3 fruit fly cellular contexts compared by ENCODE assay signal in the genomic region with DNA sequence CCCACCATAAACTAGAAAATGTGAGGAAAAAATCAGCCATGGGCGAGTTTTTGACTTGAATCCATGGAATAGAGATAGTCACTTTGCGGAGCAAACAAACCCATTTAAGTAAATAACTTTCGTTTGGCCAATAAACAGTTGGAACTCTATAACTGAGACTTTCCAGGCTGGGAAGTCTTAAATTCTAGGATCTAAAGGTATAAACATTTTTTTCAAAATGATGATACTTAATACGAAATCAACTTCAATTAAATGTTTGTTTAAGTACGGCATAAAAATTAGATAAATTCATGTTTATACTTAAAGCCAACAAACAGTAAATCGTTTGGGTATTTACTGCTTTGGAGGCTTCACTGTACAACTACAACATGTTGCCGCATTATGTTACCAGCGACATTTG.
TF ChIP-seq lines count a peak whose summit lies in the region.

No protein-coding gene starts in this region.

- TF ChIP-seq CTCF in whole organism, embryonic (GFP tag; optimal IDR thresholded peaks at IDR 0.05; lab: Kevin White, UChicago) = no peak

TF ChIP-seq in whole organism, embryonic, 481 proteins besides CTCF, POLR2A, EP300 and RAD21:
- TF ChIP-seq bigmax (GFP tag; optimal IDR thresholded peaks at IDR 0.05; lab: Kevin White, UChicago) (no peak), Dref (GFP tag; IDR thresholded peaks at IDR 0.05; lab: Robert Waterston, UW) (no peak), CG4730 (GFP tag; IDR thresholded peaks at IDR 0.05; lab: Robert Waterston, UW) (no peak), yki (optimal IDR thresholded peaks at IDR 0.05; lab: Kevin White, UChicago) (no peak), chn (GFP tag; optimal IDR thresholded peaks at IDR 0.05; lab: Kevin White, UChicago) (no peak), CG14667 (GFP tag; IDR thresholded peaks at IDR 0.05; lab: Robert Waterston, UW) (no peak), D (optimal IDR thresholded peaks at IDR 0.05; lab: Kevin White, UChicago) (no peak), D (GFP tag; optimal IDR thresholded peaks at IDR 0.05; lab: Kevin White, UChicago) (no peak), Hr51 (GFP tag; optimal IDR thresholded peaks at IDR 0.05; lab: Kevin White, UChicago) (no peak), CG12391 (tag; optimal IDR thresholded peaks at IDR 0.05; lab: Kevin White, UChicago) (no peak), gce (GFP tag; IDR thresholded peaks at IDR 0.05; lab: Robert Waterston, UW) (no peak), ind (GFP tag; optimal IDR thresholded peaks at IDR 0.05; lab: Kevin White, UChicago) (no peak), CG11456 (GFP tag; IDR thresholded peaks at IDR 0.05; lab: Robert Waterston, UW) (no peak), grau (tag; optimal IDR thresholded peaks at IDR 0.05; lab: Kevin White, UChicago) (peak; percentile 28), GATAe (GFP tag; conservative IDR thresholded peaks at IDR 0.05; lab: Robert Waterston, UW) (no peak), zen2 (GFP tag; IDR thresholded peaks at IDR 0.05; lab: Robert Waterston, UW; ENCODE audit: partially characterized antibody) (no peak), PHDP (tag; optimal IDR thresholded peaks at IDR 0.05; lab: Kevin White, UChicago) (no peak), CG4854 (GFP tag; optimal IDR thresholded peaks at IDR 0.05; lab: Kevin White, UChicago) (no peak), CG11504 (tag; optimal IDR thresholded peaks at IDR 0.05; lab: Kevin White, UChicago) (peak; percentile 60), CG7372 (GFP tag; IDR thresholded peaks at IDR 0.05; lab: Robert Waterston, UW) (no peak), CG14965 (GFP tag; optimal IDR thresholded peaks at IDR 0.05; lab: Kevin White, UChicago; ENCODE audit: borderline replicate concordance) (no peak), Drgx (GFP tag; IDR thresholded peaks at IDR 0.05; lab: Robert Waterston, UW) (peak; percentile 11; the same call in 1 of the 2 replicates), Gug (GFP tag; IDR thresholded peaks at IDR 0.05; lab: Robert Waterston, UW) (no peak)

TF ChIP-seq in whole organism, prepupa, 60 proteins besides CTCF, POLR2A, EP300 and RAD21:
- no peak for TF ChIP-seq CG3919 (GFP tag; optimal IDR thresholded peaks at IDR 0.05; lab: Kevin White, UChicago)
- TF ChIP-seq CG15336 (GFP tag; IDR thresholded peaks at IDR 0.05; lab: Robert Waterston, UW) = peak; percentile 57; the same call in 1 of the 2 replicates
- peak; percentile 59 for TF ChIP-seq Hr4 (GFP tag; optimal IDR thresholded peaks at IDR 0.05; lab: Kevin White, UChicago)
- TF ChIP-seq CG8119 (GFP tag; IDR thresholded peaks at IDR 0.05; lab: Robert Waterston, UW) = peak; percentile 30; the same call in 2 of the 3 replicates
- no peak for TF ChIP-seq salr (GFP tag; optimal IDR thresholded peaks at IDR 0.05; lab: Kevin White, UChicago)
- TF ChIP-seq CG8319 (GFP tag; optimal IDR thresholded peaks at IDR 0.05; lab: Kevin White, UChicago) = no peak
- peak; percentile 45; the same call in 1 of the 3 replicates for TF ChIP-seq eg (GFP tag; IDR thresholded peaks at IDR 0.05; lab: Robert Waterston, UW)
- TF ChIP-seq Hr39 (GFP tag; optimal IDR thresholded peaks at IDR 0.05; lab: Kevin White, UChicago) = no peak
- no peak for TF ChIP-seq svp (GFP tag; lab: Kevin White, UChicago)
- TF ChIP-seq CG32006 (GFP tag; optimal IDR thresholded peaks at IDR 0.05; lab: Kevin White, UChicago) = peak; percentile 24
TF ChIP-seq in whole organism, prepupa: peak in this region for 5.

TF ChIP-seq in whole organism, pupa, 21 proteins besides CTCF, POLR2A, EP300 and RAD21:
- peak; percentile 36; the same call in 1 of the 3 replicates for TF ChIP-seq CG4496 (GFP tag; IDR thresholded peaks at IDR 0.05; lab: Robert Waterston, UW)
- TF ChIP-seq Snoo (tag; optimal IDR thresholded peaks at IDR 0.05; lab: Kevin White, UChicago) = no peak
- TF ChIP-seq CG17806 (tag; optimal IDR thresholded peaks at IDR 0.05; lab: Kevin White, UChicago) = no peak
TF ChIP-seq in whole organism, pupa: peak in this region for 1.
